Worm (Caenorhabditis elegans) whole organism, young adult: Measurements from ENCODE around the gene F08G5.3.

ENCODE experiments used
- F23B12.7 ChIP-seq: sonication (generic microtip); optimal IDR thresholded peaks from 2 replicates; lab custom pipeline; 2017; ENCODE audit warnings: missing genetic modification characterization, mild to moderate bottlenecking, missing compliant biosample characterization, antibody characterized with exemption, moderate library complexity; ENCODE audit not compliant: insufficient read depth
- F33H1.4 ChIP-seq: fragments of 200-800 bp; sonication (Bioruptor generic); IDR thresholded peaks from 2 replicates; pipeline ENCODE4 v1.3.6; 2022; ENCODE audit warnings: missing genetic modification reagents, missing genetic modification characterization, missing compliant biosample characterization
- F37B4.10 ChIP-seq: fragments of 200-800 bp; sonication (Bioruptor generic); IDR thresholded peaks from 2 replicates; pipeline ENCODE4 v1.3.6; 2022; ENCODE audit warnings: missing genetic modification characterization, missing compliant biosample characterization
- F49E8.2 ChIP-seq: sonication (generic microtip); optimal IDR thresholded peaks from 3 replicates; lab custom pipeline; 2017; ENCODE audit warnings: missing genetic modification characterization, mild to moderate bottlenecking, missing compliant biosample characterization, antibody characterized with exemption, moderate library complexity; ENCODE audit not compliant: insufficient read depth
- F55B11.4 ChIP-seq: sonication (generic microtip); optimal IDR thresholded peaks from 2 replicates; lab custom pipeline; 2016; ENCODE audit warnings: missing compliant biosample characterization, missing genetic modification characterization, borderline replicate concordance; ENCODE audit not compliant: insufficient read depth
- F57C9.4 ChIP-seq: sonication (generic microtip); optimal IDR thresholded peaks from 2 replicates; lab custom pipeline; 2017; ENCODE audit warnings: mild to moderate bottlenecking, missing genetic modification characterization, missing compliant biosample characterization
- Y67H2A.10 ChIP-seq: fragments of 200-800 bp; sonication (Bioruptor generic); conservative IDR thresholded peaks from 2 replicates; pipeline ENCODE4 v1.3.6; 2022; ENCODE audit warnings: missing genetic modification reagents, missing genetic modification characterization, missing compliant biosample characterization
- Y95B8A.8 ChIP-seq: fragments of 200-800 bp; sonication (Bioruptor generic); IDR thresholded peaks from 2 replicates; pipeline ENCODE4 v1.3.6; 2022; ENCODE audit warnings: missing genetic modification reagents, missing genetic modification characterization, missing compliant biosample characterization
- akir-1 ChIP-seq: fragments of 200-800 bp; sonication (Bioruptor generic); optimal IDR thresholded peaks from 2 replicates; lab custom pipeline; 2018; ENCODE audit warnings: mild to moderate bottlenecking, missing genetic modification characterization, moderate library complexity, missing compliant biosample characterization
- aptf-3 ChIP-seq: fragments of 200-800 bp; sonication (Bioruptor generic); IDR thresholded peaks from 2 replicates; pipeline ENCODE4 v1.3.6; 2022; ENCODE audit warnings: missing genetic modification characterization, missing compliant biosample characterization
- attf-5 ChIP-seq: fragments of 200-800 bp; sonication (Bioruptor generic); optimal IDR thresholded peaks from 2 replicates; lab custom pipeline; 2018; ENCODE audit warnings: mild to moderate bottlenecking, missing genetic modification characterization, missing compliant biosample characterization
- attf-6 ChIP-seq: fragments of 200-800 bp; sonication (Bioruptor generic); IDR thresholded peaks from 2 replicates; pipeline ENCODE4 v1.3.6; 2022; ENCODE audit warnings: missing genetic modification reagents, missing genetic modification characterization, missing compliant biosample characterization
- bed-1 ChIP-seq: fragments of 200-800 bp; sonication (Bioruptor generic); IDR thresholded peaks from 2 replicates; pipeline ENCODE4 v1.3.6; 2022; ENCODE audit warnings: missing genetic modification reagents, missing genetic modification characterization, missing compliant biosample characterization
- ceh-27 ChIP-seq: fragments of 200-800 bp; sonication (Bioruptor generic); optimal IDR thresholded peaks from 2 replicates; lab custom pipeline; 2018; ENCODE audit warnings: mild to moderate bottlenecking, missing genetic modification characterization, moderate library complexity, missing compliant biosample characterization
- ceh-79 ChIP-seq: sonication (generic microtip); optimal IDR thresholded peaks from 2 replicates; lab custom pipeline; 2017; ENCODE audit warnings: mild to moderate bottlenecking, missing genetic modification characterization, missing compliant biosample characterization
- ceh-91 ChIP-seq: fragments of 200-800 bp; sonication (Bioruptor generic); IDR thresholded peaks from 2 replicates; pipeline ENCODE4 v1.3.6; 2022; ENCODE audit warnings: missing genetic modification reagents, missing genetic modification characterization, missing compliant biosample characterization
- dpl-1 ChIP-seq: fragments of 150-350 bp; optimal IDR thresholded peaks from 2 replicates; lab custom pipeline; 2014; ENCODE audit warnings: missing biosample characterization, missing genetic modification reagents, missing genetic modification characterization
- efl-1 ChIP-seq: fragments of 150-350 bp; optimal IDR thresholded peaks from 2 replicates; lab custom pipeline; 2014; ENCODE audit warnings: missing biosample characterization, missing genetic modification reagents, missing genetic modification characterization
- him-1 ChIP-seq: sonication (generic microtip); optimal IDR thresholded peaks from 2 replicates; lab custom pipeline; 2016; ENCODE audit warnings: missing genotype, missing genetic modification reagents, missing genetic modification characterization, missing compliant biosample characterization
- hmg-20 ChIP-seq: fragments of 200-800 bp; sonication (Bioruptor generic); IDR thresholded peaks from 2 replicates; pipeline ENCODE4 v1.3.6; 2022; ENCODE audit warnings: missing genetic modification reagents, missing genetic modification characterization, missing compliant biosample characterization
- hsf-1 ChIP-seq: fragments of 200-800 bp; sonication (Bioruptor generic); IDR thresholded peaks from 2 replicates; pipeline ENCODE4 v1.3.6; 2022; ENCODE audit warnings: missing genetic modification reagents, missing genetic modification characterization, missing compliant biosample characterization
- lin-35 ChIP-seq, 3 experiments: fragments of 150-350 bp in 2 of 3; sonication (generic microtip) in 1 of 3; optimal IDR thresholded peaks; 2 replicates each; lab custom pipeline; 2014 to 2018; ENCODE audit warnings: missing biosample characterization in 3 of 3, missing genetic modification characterization in 3 of 3, missing genetic modification reagents in 3 of 3
- lin-54 ChIP-seq: fragments of 200-800 bp; sonication (Bioruptor generic); optimal IDR thresholded peaks from 2 replicates; lab custom pipeline; 2018; ENCODE audit warnings: mild to moderate bottlenecking, missing genetic modification characterization, missing compliant biosample characterization
- lir-1 ChIP-seq: fragments of 200-800 bp; sonication (Bioruptor generic); conservative IDR thresholded peaks from 2 replicates; pipeline ENCODE4 v1.3.6; 2022; ENCODE audit warnings: missing genetic modification reagents, missing genetic modification characterization, missing compliant biosample characterization
- lsl-1 ChIP-seq: fragments of 200-800 bp; sonication (Bioruptor generic); optimal IDR thresholded peaks from 2 replicates; lab custom pipeline; 2018; ENCODE audit warnings: mild to moderate bottlenecking, missing genetic modification characterization, moderate library complexity, missing compliant biosample characterization
- madf-6 ChIP-seq: fragments of 200-800 bp; sonication (Bioruptor generic); IDR thresholded peaks from 2 replicates; pipeline ENCODE4 v1.3.6; 2022; ENCODE audit warnings: missing genetic modification reagents, missing genetic modification characterization, missing compliant biosample characterization
- mcd-1 ChIP-seq: fragments of 200-800 bp; sonication (Bioruptor generic); IDR thresholded peaks from 2 replicates; pipeline ENCODE4 v1.3.6; 2022; ENCODE audit warnings: missing genetic modification reagents, missing genetic modification characterization, missing compliant biosample characterization
- nfya-2 ChIP-seq: fragments of 200-800 bp; sonication (Bioruptor generic); IDR thresholded peaks from 2 replicates; pipeline ENCODE4 v1.3.6; 2022; ENCODE audit warnings: missing genetic modification reagents, missing genetic modification characterization, missing compliant biosample characterization
- nfyb-1 ChIP-seq: fragments of 200-800 bp; sonication (Bioruptor generic); IDR thresholded peaks from 2 replicates; pipeline ENCODE4 v1.3.6; 2022; ENCODE audit warnings: missing genetic modification reagents, missing genetic modification characterization, missing compliant biosample characterization
- nhr-120 ChIP-seq: fragments of 200-800 bp; sonication (Bioruptor generic); IDR thresholded peaks from 2 replicates; pipeline ENCODE4 v1.3.6; 2022; ENCODE audit warnings: missing genetic modification characterization, missing compliant biosample characterization
- nhr-27 ChIP-seq: fragments of 200-800 bp; sonication (Bioruptor generic); optimal IDR thresholded peaks from 2 replicates; lab custom pipeline; 2018; ENCODE audit warnings: mild to moderate bottlenecking, missing genetic modification characterization, moderate library complexity, missing compliant biosample characterization
- nhr-80 ChIP-seq: sonication (generic microtip); optimal IDR thresholded peaks from 2 replicates; lab custom pipeline; 2016; ENCODE audit warnings: missing genetic modification characterization, missing compliant biosample characterization
- nhr-90 ChIP-seq: sonication (generic microtip); optimal IDR thresholded peaks from 2 replicates; lab custom pipeline; 2016; ENCODE audit warnings: missing genotype, mild to moderate bottlenecking, missing genetic modification characterization, missing compliant biosample characterization
- pbrm-1 ChIP-seq: fragments of 200-800 bp; sonication (Bioruptor generic); IDR thresholded peaks from 2 replicates; pipeline ENCODE4 v1.3.6; 2022; ENCODE audit warnings: missing genetic modification reagents, missing genetic modification characterization, missing compliant biosample characterization
- repo-1 ChIP-seq: sonication (generic microtip); optimal IDR thresholded peaks from 2 replicates; lab custom pipeline; 2017; ENCODE audit warnings: mild to moderate bottlenecking, missing genetic modification characterization, missing compliant biosample characterization
- unc-62 ChIP-seq: fragments of 150-350 bp; optimal IDR thresholded peaks from 2 replicates; lab custom pipeline; 2014; ENCODE audit warnings: missing biosample characterization, missing genetic modification reagents, missing genetic modification characterization
- xnd-1 ChIP-seq: sonication (generic microtip); optimal IDR thresholded peaks from 2 replicates; lab custom pipeline; 2016; ENCODE audit warnings: missing genotype, missing genetic modification reagents, missing genetic modification characterization, missing compliant biosample characterization
- zfh-2 ChIP-seq: fragments of 200-800 bp; sonication (Bioruptor generic); conservative IDR thresholded peaks from 2 replicates; pipeline ENCODE4 v1.3.6; 2022; ENCODE audit warnings: missing genetic modification reagents, missing genetic modification characterization, missing compliant biosample characterization
- ztf-22 ChIP-seq: fragments of 200-800 bp; sonication (Bioruptor generic); optimal IDR thresholded peaks from 2 replicates; lab custom pipeline; 2018; ENCODE audit warnings: mild to moderate bottlenecking, missing genetic modification characterization, moderate library complexity, missing compliant biosample characterization
- ztf-28 ChIP-seq: fragments of 200-800 bp; sonication (Bioruptor generic); IDR thresholded peaks from 2 replicates; pipeline ENCODE4 v1.3.6; 2022; ENCODE audit warnings: missing genetic modification reagents, missing genetic modification characterization, missing compliant biosample characterization

F08G5.3 gene

ce11 chrIV:12416629-12417404 lies 569 bp downstream of the F08G5.3 start (continued):
- TF ChIP-seq dpl-1 (GFP tag; lab: Kevin White, UChicago) (no peak), attf-6 (GFP tag; lab: Robert Waterston, UW) (0 out of 2 replicates have a peak, but pooled peaks have one; percentile 40), pbrm-1 (GFP tag; lab: Robert Waterston, UW) (no peak)

- TF ChIP-seq unc-62 (GFP tag; lab: Kevin White, UChicago) (no peak), ztf-22 (no peak), nhr-90 (no peak), F37B4.10 (no peak), akir-1 (GFP tag; lab: Kevin White, UChicago) (no peak), lsl-1 (GFP tag; lab: Kevin White, UChicago) (no peak)
Observed at ce11 chrIV:12414601-12415000, 2.8 kb downstream of the F08G5.3 start.

ce11 chrIV:12410167-12410566 lies 7.2 kb downstream of the F08G5.3 start, which contains the start of gene acl-13:
Gene acl-13 (plus strand): TSS chrIV:12410467.
- no peak for TF ChIP-seq ceh-79
- TF ChIP-seq lin-35 (GFP tag; optimal IDR thresholded peaks at IDR 0.05; lab: Kevin White, UChicago), result no peak
- TF ChIP-seq F55B11.4 (tag; lab: Kevin White, UChicago), result no peak
- TF ChIP-seq akir-1 (GFP tag; lab: Kevin White, UChicago), result no peak
- no peak for TF ChIP-seq hmg-20 (GFP tag; lab: Robert Waterston, UW)
- no peak for TF ChIP-seq ztf-28 (GFP tag; lab: Robert Waterston, UW)
- no peak for TF ChIP-seq him-1
- no peak for TF ChIP-seq Y67H2A.10 (GFP tag; lab: Robert Waterston, UW)
- TF ChIP-seq F23B12.7 (tag; lab: Kevin White, UChicago), result no peak
- TF ChIP-seq lir-1 (GFP tag; lab: Robert Waterston, UW), result no peak
- no peak for TF ChIP-seq aptf-3 (GFP tag; lab: Robert Waterston, UW)
- TF ChIP-seq nfyb-1 (GFP tag; lab: Robert Waterston, UW), result no peak
- TF ChIP-seq ceh-91 (GFP tag; lab: Robert Waterston, UW), result no peak

ce11 chrIV:12408625-12409024 lies 8.8 kb downstream of the F08G5.3 start, which contains the start of gene dsb-1:
Gene dsb-1 (plus strand): TSS chrIV:12408925.
- TF ChIP-seq lsl-1 (GFP tag; lab: Kevin White, UChicago) (peak; percentile 19), madf-6 (GFP tag; lab: Robert Waterston, UW) (peak; percentile 47; the same call in 1 of the 2 replicates), nhr-27 (tag; lab: Kevin White, UChicago) (no peak), repo-1 (tag; lab: Kevin White, UChicago) (no peak), dpl-1 (GFP tag; lab: Kevin White, UChicago) (peak; percentile 22), efl-1 (peak; percentile 40), F33H1.4 (peak; percentile 63), attf-5 (GFP tag; lab: Kevin White, UChicago) (no peak), nhr-80 (tag; lab: Kevin White, UChicago) (no peak), mcd-1 (GFP tag; lab: Robert Waterston, UW) (0 out of 2 replicates have a peak, but pooled peaks have one; percentile 8), F57C9.4 (tag; lab: Kevin White, UChicago) (no peak), lin-54 (peak; percentile 26)

- no peak for TF ChIP-seq nhr-90
- 0 out of 2 replicates have a peak, but pooled peaks have one; percentile 22 for TF ChIP-seq Y95B8A.8 (GFP tag; lab: Robert Waterston, UW)
- TF ChIP-seq F37B4.10, result no peak
- peak; percentile 65; the same call in 1 of the 2 replicates for TF ChIP-seq lir-1 (GFP tag; lab: Robert Waterston, UW)
- TF ChIP-seq ceh-27 (GFP tag; lab: Kevin White, UChicago), result peak; percentile 81
- TF ChIP-seq F57C9.4 (tag; lab: Kevin White, UChicago), result no peak
- no peak for TF ChIP-seq nfya-2 (GFP tag; lab: Robert Waterston, UW)
- peak; percentile 56; the same call in 1 of the 2 replicates for TF ChIP-seq hsf-1
- no peak for TF ChIP-seq nhr-120 (GFP tag; lab: Robert Waterston, UW)
- no peak for TF ChIP-seq zfh-2 (GFP tag; lab: Robert Waterston, UW)
- peak; percentile 31 for TF ChIP-seq F49E8.2 (tag; lab: Kevin White, UChicago)
- no peak for TF ChIP-seq bed-1 (GFP tag; lab: Robert Waterston, UW)
- TF ChIP-seq xnd-1 (tag; lab: Kevin White, UChicago), result peak; percentile 62
Observed at ce11 chrIV:12404137-12404536, 13.2 kb downstream of the F08G5.3 start, which contains the start of gene gex-3. Gene gex-3 (plus strand): TSS chrIV:12404431.
